Worm (Caenorhabditis elegans): ENCODE measurements around the gene Y46H3A.4.

The Y46H3A.4 gene

ce11 chrV:1774874-1775589 is 35.9 kb downstream of the Y46H3A.4 start, which contains the start of gene F36H9.7:
Gene F36H9.7, minus strand, starts transcription at chrV:1774924.
- TF ChIP-seq unc-42 (tag; optimal IDR thresholded peaks at IDR 0.05) (peak; percentile 57), ceh-30 (tag; optimal IDR thresholded peaks at IDR 0.05) (no peak), mec-3 (tag; optimal IDR thresholded peaks at IDR 0.05; ENCODE audit: borderline replicate concordance) (no peak), dmd-4 (tag; optimal IDR thresholded peaks at IDR 0.05; ENCODE audit: borderline replicate concordance) (no peak), sox-4 (tag; optimal IDR thresholded peaks at IDR 0.05) (no peak), nfya-1 (tag; optimal IDR thresholded peaks at IDR 0.05) (no peak), elt-2 (tag; optimal IDR thresholded peaks at IDR 0.05) (no peak), rnt-1 (tag; optimal IDR thresholded peaks at IDR 0.05) (no peak)

DNA sequence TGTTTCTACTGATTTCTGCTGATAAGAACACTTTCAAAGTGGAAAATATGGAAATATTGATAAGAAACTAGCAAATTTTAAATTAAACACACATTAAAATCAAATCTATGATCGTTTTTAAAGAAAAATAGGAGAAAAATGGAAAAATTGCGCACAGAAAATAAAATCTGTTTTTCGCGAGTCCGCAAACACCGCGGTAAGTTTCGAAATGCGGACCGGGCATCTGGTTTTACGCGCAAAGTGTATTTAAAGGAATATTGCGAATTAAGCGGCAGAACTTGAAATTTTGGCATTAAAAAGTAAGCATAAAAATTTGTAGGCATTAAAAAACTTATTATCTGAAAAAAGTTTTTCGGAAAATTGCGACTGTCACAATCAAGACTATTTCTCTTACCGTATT is 37.8 kb downstream of the Y46H3A.4 start:
- TF ChIP-seq rnt-1 (tag; optimal IDR thresholded peaks at IDR 0.05): no peak
- TF ChIP-seq fkh-10 (GFP tag; optimal IDR thresholded peaks at IDR 0.05): no peak

ce11 chrV:1771727-1772126 is 39.2 kb downstream of the Y46H3A.4 start, which contains the start of gene dhs-13:
Gene dhs-13, minus strand, starts transcription at chrV:1771734.
- no peak for TF ChIP-seq fkh-6 (tag; optimal IDR thresholded peaks at IDR 0.05)
- peak; percentile 21 for TF ChIP-seq unc-55 (GFP tag; optimal IDR thresholded peaks at IDR 0.05)
- no peak for TF ChIP-seq fax-1 (tag; optimal IDR thresholded peaks at IDR 0.05)
- no peak for TF ChIP-seq T23F11.4 (GFP tag; optimal IDR thresholded peaks at IDR 0.05)
- no peak for TF ChIP-seq K02D7.2 (tag; optimal IDR thresholded peaks at IDR 0.05)
- TF ChIP-seq hlh-15 (tag; optimal IDR thresholded peaks at IDR 0.05): no peak
- no peak for TF ChIP-seq ceh-19 (GFP tag; optimal IDR thresholded peaks at IDR 0.05)
- no peak for TF ChIP-seq elt-2 (tag; optimal IDR thresholded peaks at IDR 0.05)

- no peak for TF ChIP-seq che-1 (tag; optimal IDR thresholded peaks at IDR 0.05)
- no peak for TF ChIP-seq T23F11.4 (GFP tag; optimal IDR thresholded peaks at IDR 0.05)
- TF ChIP-seq npax-4 (tag; optimal IDR thresholded peaks at IDR 0.05): no peak
- no peak for TF ChIP-seq ceh-18 (tag; optimal IDR thresholded peaks at IDR 0.05)
- TF ChIP-seq elt-4 (tag; optimal IDR thresholded peaks at IDR 0.05): no peak
- TF ChIP-seq zip-5 (tag; optimal IDR thresholded peaks at IDR 0.05): no peak
- no peak for TF ChIP-seq fax-1 (tag; optimal IDR thresholded peaks at IDR 0.05)
- no peak for TF ChIP-seq pros-1 (tag; optimal IDR thresholded peaks at IDR 0.05)
- TF ChIP-seq ref-2 (tag; optimal IDR thresholded peaks at IDR 0.05): no peak
Observed at ce11 chrV:1767427-1767826, 43.5 kb downstream of the Y46H3A.4 start.

- TF ChIP-seq lin-11 (tag; optimal IDR thresholded peaks at IDR 0.05) (no peak), unc-3 (GFP tag; conservative IDR thresholded peaks at IDR 0.05) (no peak), unc-3 (tag; optimal IDR thresholded peaks at IDR 0.05) (no peak), elt-2 (tag; optimal IDR thresholded peaks at IDR 0.05) (peak; percentile 10)
Observed at ce11 chrV:1760682-1761081, 50.3 kb downstream of the Y46H3A.4 start, which contains the start of gene clec-205. Gene clec-205, plus strand, starts transcription at chrV:1760893.
